Worm (Caenorhabditis elegans) whole organism, L1 larva: ENCODE measurements around the gene col-105.

Experiments used
- aly-2 ChIP-seq: fragments of 150-350 bp; optimal IDR thresholded peaks from 2 replicates; lab custom pipeline; 2014; ENCODE audit warnings: missing biosample characterization, missing genetic modification characterization
- ama-1 ChIP-seq: fragments of 150-350 bp; optimal IDR thresholded peaks from 2 replicates; lab custom pipeline; 2014
- fkh-10 ChIP-seq: sonication (generic microtip); optimal IDR thresholded peaks from 2 replicates; lab custom pipeline; 2017; ENCODE audit warnings: missing biosample characterization, missing genetic modification reagents, missing genetic modification characterization
- mdl-1 ChIP-seq, 2 experiments: fragments of 150-350 bp; optimal IDR thresholded peaks; 2 replicates each; lab custom pipeline; 2014 to 2017; ENCODE audit warnings: missing biosample characterization in 2 of 2, missing genetic modification characterization in 2 of 2, inconsistent platforms in 1 of 2
- nhr-28 ChIP-seq: fragments of 150-350 bp; optimal IDR thresholded peaks from 2 replicates; lab custom pipeline; 2014; ENCODE audit warnings: missing biosample characterization, missing genetic modification characterization
- unc-86 ChIP-seq: sonication (generic microtip); optimal IDR thresholded peaks from 2 replicates; lab custom pipeline; 2016; ENCODE audit warnings: missing genetic modification characterization, missing compliant biosample characterization

ce11 chrIV:1355147-1355546, 3.9 kb downstream of the col-105 start, which contains the start of gene col-104:
- no peak for TF ChIP-seq ama-1
- TF ChIP-seq unc-86 (tag; lab: Kevin White, UChicago): no peak
- TF ChIP-seq mdl-1 (tag; optimal IDR thresholded peaks at IDR 0.05; lab: Kevin White, UChicago): no peak
- TF ChIP-seq fkh-10 (GFP tag; lab: Kevin White, UChicago): no peak
- no peak for TF ChIP-seq aly-2 (tag; lab: Kevin White, UChicago)
- no peak for TF ChIP-seq nhr-28
